Worm (Caenorhabditis elegans): ENCODE data around the gene unc-36.

The unc-36 gene

DNA sequence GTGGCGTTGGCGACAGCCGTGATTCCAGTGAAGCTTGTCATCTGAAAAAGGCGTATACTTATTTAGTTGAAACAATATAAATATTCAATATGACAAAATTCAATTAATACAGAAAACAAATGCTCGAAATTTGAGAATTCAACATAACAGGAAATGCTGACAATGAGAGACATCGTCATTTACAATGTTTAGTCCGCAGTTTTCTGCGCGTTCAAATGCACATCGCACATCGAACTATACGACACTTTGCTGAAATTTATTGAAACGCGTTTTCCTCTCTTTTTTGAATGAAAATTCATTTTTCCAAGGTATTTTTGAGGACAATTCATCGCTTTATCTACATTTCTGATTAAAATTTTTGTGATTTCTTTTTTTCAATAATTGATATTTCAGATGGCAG is 43.0 kb upstream of the unc-36 start, which contains the start of the genes pbs-6 and cids-1:
Gene pbs-6, minus strand, starts transcription at position 41 of the 400 bp plus-strand sequence.
Gene cids-1, plus strand, starts transcription at position 394 of the 400 bp plus-strand sequence.
- TF ChIP-seq nhr-47 (tag; optimal IDR thresholded peaks at IDR 0.05) (peak; percentile 0), F16B12.6 (tag; optimal IDR thresholded peaks at IDR 0.05) (peak; percentile 85), lin-35 (GFP tag; optimal IDR thresholded peaks at IDR 0.05) (peak; percentile 25 to 50), snu-23 (GFP tag; optimal IDR thresholded peaks at IDR 0.05) (peak; percentile 23), grh-1 (GFP tag; IDR thresholded peaks at IDR 0.05) (no peak), lin-13 (GFP tag; optimal IDR thresholded peaks at IDR 0.05) (no peak), dpl-1 (GFP tag; optimal IDR thresholded peaks at IDR 0.05) (peak in 2 of 3 experiments; percentile 37 to 40), unc-130 (tag; optimal IDR thresholded peaks at IDR 0.05) (peak; percentile 29), pag-3 (tag; optimal IDR thresholded peaks at IDR 0.05; ENCODE audit: borderline replicate concordance, insufficient read depth) (no peak), nhr-71 (tag; optimal IDR thresholded peaks at IDR 0.05) (peak; percentile 24), skn-1 (tag; optimal IDR thresholded peaks at IDR 0.05) (peak; percentile 59), lsy-2 (tag; optimal IDR thresholded peaks at IDR 0.05) (peak; percentile 22 to 64), efl-1 (optimal IDR thresholded peaks at IDR 0.05) (peak; percentile 42 to 56), efl-1 (GFP tag; optimal IDR thresholded peaks at IDR 0.05 in 1 of 2) (peak; percentile 44 to 72)

DNA sequence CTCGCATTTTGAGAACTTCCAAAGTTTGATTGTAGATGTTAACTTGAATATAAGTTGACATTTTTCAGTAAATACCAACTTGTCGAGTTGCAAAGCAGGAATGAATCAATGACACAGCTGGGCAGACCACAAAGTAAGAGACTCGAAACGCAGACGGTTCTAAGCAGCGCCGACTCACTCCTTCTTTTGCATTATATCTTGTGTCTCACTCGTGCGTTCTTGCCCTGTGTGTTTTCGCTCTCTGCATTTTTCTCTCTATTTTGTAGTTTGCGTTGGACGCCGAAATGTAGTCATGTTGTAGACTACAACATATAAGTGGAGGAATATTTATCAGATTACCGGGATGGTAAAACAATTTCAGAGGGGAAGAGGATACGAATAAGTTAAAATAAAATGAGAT is 41.8 kb upstream of the unc-36 start, which contains the start of gene C02F5.12:
Gene C02F5.12, minus strand, starts transcription at position 221 of the 400 bp plus-strand sequence.
- TF ChIP-seq nhr-90 (tag; optimal IDR thresholded peaks at IDR 0.05; ENCODE audit: poor library complexity) (peak; percentile 15), lin-14 (GFP tag; optimal IDR thresholded peaks at IDR 0.05) (peak; percentile 32), nhr-85 (tag) (peak; percentile 46), rnt-1 (tag; optimal IDR thresholded peaks at IDR 0.05) (peak; percentile 11), lin-35 (GFP tag; optimal IDR thresholded peaks at IDR 0.05) (peak in 1 of 2 experiments; percentile 21), lsy-2 (tag; optimal IDR thresholded peaks at IDR 0.05) (peak; percentile 11 to 32), unc-130 (tag; optimal IDR thresholded peaks at IDR 0.05) (no peak), snu-23 (GFP tag; optimal IDR thresholded peaks at IDR 0.05) (peak; percentile 39), efl-1 (optimal IDR thresholded peaks at IDR 0.05) (peak in 1 of 2 experiments; percentile 3), efl-1 (GFP tag; optimal IDR thresholded peaks at IDR 0.05 in 1 of 2) (no peak), nhr-71 (tag; optimal IDR thresholded peaks at IDR 0.05) (peak; percentile 51), blmp-1 (tag; optimal IDR thresholded peaks at IDR 0.05) (peak; percentile 64), nhr-20 (tag; optimal IDR thresholded peaks at IDR 0.05) (peak; percentile 60), nhr-76 (tag; optimal IDR thresholded peaks at IDR 0.05) (no peak), nhr-47 (tag; optimal IDR thresholded peaks at IDR 0.05) (no peak), fkh-10 (GFP tag; optimal IDR thresholded peaks at IDR 0.05) (no peak), mep-1 (tag; optimal IDR thresholded peaks at IDR 0.05) (peak; percentile 63)

ce11 chrIII:8240948-8241347 is 39.9 kb upstream of the unc-36 start:
- no peak for TF ChIP-seq ceh-8 (GFP tag; optimal IDR thresholded peaks at IDR 0.05)
- no peak for TF ChIP-seq aha-1 (tag; optimal IDR thresholded peaks at IDR 0.05)
- TF ChIP-seq dpl-1 (GFP tag; optimal IDR thresholded peaks at IDR 0.05), result no peak
- TF ChIP-seq lin-35 (GFP tag; optimal IDR thresholded peaks at IDR 0.05), result no peak
- no peak for TF ChIP-seq unc-62 (GFP tag; optimal IDR thresholded peaks at IDR 0.05)
- no peak for TF ChIP-seq unc-86 (tag; optimal IDR thresholded peaks at IDR 0.05)
- TF ChIP-seq lin-39 (tag; optimal IDR thresholded peaks at IDR 0.05), result no peak
- TF ChIP-seq irx-1 (tag; optimal IDR thresholded peaks at IDR 0.05), result no peak
- no peak for TF ChIP-seq efl-1 (optimal IDR thresholded peaks at IDR 0.05)
- TF ChIP-seq efl-1 (GFP tag; optimal IDR thresholded peaks at IDR 0.05 in 1 of 2), result no peak
- no peak for TF ChIP-seq snu-23 (GFP tag; optimal IDR thresholded peaks at IDR 0.05)
- TF ChIP-seq unc-130 (tag; optimal IDR thresholded peaks at IDR 0.05), result no peak
- no peak for TF ChIP-seq hpl-2 (GFP tag; optimal IDR thresholded peaks at IDR 0.05)

DNA sequence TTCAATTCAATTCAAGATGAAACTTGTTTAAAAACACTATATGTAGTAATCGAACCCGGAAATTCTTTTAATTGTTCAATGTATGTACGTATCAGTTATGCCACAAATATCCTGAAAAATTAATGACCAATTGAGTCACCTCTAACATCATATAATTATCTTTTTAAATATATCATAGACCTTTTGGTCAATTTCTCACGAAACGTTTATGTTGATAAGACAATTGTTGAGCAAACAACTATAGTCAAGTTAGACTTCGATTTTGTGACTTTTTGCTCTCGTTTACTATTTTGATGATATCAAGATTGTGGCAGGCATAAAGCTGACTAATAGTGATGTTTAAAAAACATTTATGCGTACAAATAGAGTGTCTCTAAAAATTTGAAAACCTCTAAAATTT is 39.2 kb upstream of the unc-36 start:
- TF ChIP-seq ztf-4 (tag; optimal IDR thresholded peaks at IDR 0.05) (no peak), fkh-10 (GFP tag; optimal IDR thresholded peaks at IDR 0.05) (no peak), nhr-20 (tag; optimal IDR thresholded peaks at IDR 0.05) (peak; percentile 12)

DNA sequence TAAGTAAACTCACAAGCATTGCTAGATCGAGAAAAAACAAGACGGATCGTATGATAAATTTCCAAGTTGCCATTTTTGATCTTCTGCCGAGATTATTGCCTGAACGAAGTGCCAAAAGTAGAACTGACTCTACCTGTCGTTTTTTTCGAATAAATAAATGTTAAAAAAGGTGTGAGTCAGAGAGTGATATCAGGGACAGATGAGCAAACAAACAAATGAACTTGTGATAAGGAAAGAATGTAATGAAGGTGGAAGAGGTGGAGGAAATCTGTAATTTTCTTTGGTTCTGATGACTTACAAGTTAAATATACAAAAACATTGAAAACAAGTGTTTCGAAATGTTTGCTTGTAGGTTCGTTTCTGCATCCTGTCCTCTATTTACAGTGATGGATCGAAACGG is 38.3 kb upstream of the unc-36 start, which contains the start of gene tsp-1:
Gene tsp-1, minus strand, starts transcription at position 99 of the 400 bp plus-strand sequence.
- TF ChIP-seq sox-4 (tag; optimal IDR thresholded peaks at IDR 0.05) (no peak), efl-1 (optimal IDR thresholded peaks at IDR 0.05) (no peak), efl-1 (GFP tag; optimal IDR thresholded peaks at IDR 0.05 in 1 of 2) (peak in 1 of 2 experiments; percentile 69), mef-2 (tag; optimal IDR thresholded peaks at IDR 0.05) (no peak), C04F5.9 (tag; optimal IDR thresholded peaks at IDR 0.05) (no peak), zip-4 (GFP tag; optimal IDR thresholded peaks at IDR 0.05) (no peak), C34B4.2 (tag; optimal IDR thresholded peaks at IDR 0.05) (no peak)
